Fruit fly (Drosophila melanogaster): Measurements from ENCODE around the gene CG13038.

CG13038 gene

dm6 chr3L:16334876-16335275, 7.2 kb upstream of the CG13038 start:
- TF ChIP-seq CG6792 (GFP tag; optimal IDR thresholded peaks at IDR 0.05) (no peak), Hr39 (GFP tag; optimal IDR thresholded peaks at IDR 0.05) (no peak), salr (GFP tag; optimal IDR thresholded peaks at IDR 0.05) (no peak), Met (GFP tag; optimal IDR thresholded peaks at IDR 0.05) (no peak), CG8119 (GFP tag; IDR thresholded peaks at IDR 0.05) (no peak), svp (GFP tag) (no peak), fd85E (GFP tag; optimal IDR thresholded peaks at IDR 0.05) (no peak), CG31627 (GFP tag; optimal IDR thresholded peaks at IDR 0.05) (no peak), Ets96B (tag; optimal IDR thresholded peaks at IDR 0.05) (no peak), fd59A (GFP tag; optimal IDR thresholded peaks at IDR 0.05) (no peak), eg (GFP tag; IDR thresholded peaks at IDR 0.05) (0 out of 3 replicates have a peak, but pooled peaks have one; percentile 32), Eip78C (GFP tag) (peak; percentile 41)

- TF ChIP-seq CG32006 (GFP tag; optimal IDR thresholded peaks at IDR 0.05) (no peak), fkh (GFP tag; optimal IDR thresholded peaks at IDR 0.05) (no peak), salr (GFP tag; optimal IDR thresholded peaks at IDR 0.05) (no peak), CG10669 (GFP tag; optimal IDR thresholded peaks at IDR 0.05) (no peak), CG6276 (GFP tag; optimal IDR thresholded peaks at IDR 0.05) (no peak), fd85E (GFP tag; optimal IDR thresholded peaks at IDR 0.05) (no peak), CG4318 (GFP tag; optimal IDR thresholded peaks at IDR 0.05) (no peak), CG1621 (tag; optimal IDR thresholded peaks at IDR 0.05) (no peak), CG6808 (GFP tag; optimal IDR thresholded peaks at IDR 0.05) (no peak), CG6854 (GFP tag; optimal IDR thresholded peaks at IDR 0.05) (no peak)
Observed at dm6 chr3L:16333013-16333412, 5.3 kb upstream of the CG13038 start, which contains the start of gene CG13056. Gene CG13056 (plus strand): TSS chr3L:16333313.

- TF ChIP-seq Hr4 (GFP tag; optimal IDR thresholded peaks at IDR 0.05) (no peak), CG8319 (GFP tag; optimal IDR thresholded peaks at IDR 0.05) (no peak), CG11902 (GFP tag; optimal IDR thresholded peaks at IDR 0.05) (no peak), CG6163 (GFP tag; IDR thresholded peaks at IDR 0.05) (no peak), CG10631 (GFP tag; optimal IDR thresholded peaks at IDR 0.05) (no peak), Sox15 (GFP tag; optimal IDR thresholded peaks at IDR 0.05) (no peak), achi (GFP tag; optimal IDR thresholded peaks at IDR 0.05) (no peak), lz (GFP tag; optimal IDR thresholded peaks at IDR 0.05) (no peak), dsx (GFP tag; optimal IDR thresholded peaks at IDR 0.05; ENCODE audit: poor library complexity, severe bottlenecking) (no peak), Sox102F (GFP tag; optimal IDR thresholded peaks at IDR 0.05) (no peak), CG6276 (GFP tag; optimal IDR thresholded peaks at IDR 0.05) (no peak), esn (GFP tag; optimal IDR thresholded peaks at IDR 0.05) (no peak), Hr39 (GFP tag; optimal IDR thresholded peaks at IDR 0.05) (no peak), CG4318 (GFP tag; optimal IDR thresholded peaks at IDR 0.05) (no peak), CG31627 (GFP tag; optimal IDR thresholded peaks at IDR 0.05) (no peak)
Observed at dm6 chr3L:16331633-16332032, 3.9 kb upstream of the CG13038 start, which contains the start of gene retinin. Gene retinin (plus strand): TSS chr3L:16331933.

dm6 chr3L:16330740-16331139, 3.0 kb upstream of the CG13038 start, which contains the start of gene CG33060:
Gene CG33060 (plus strand): TSS chr3L:16331040.
- TF ChIP-seq Hr39 (GFP tag; optimal IDR thresholded peaks at IDR 0.05) = no peak
- no peak for TF ChIP-seq CG11294 (GFP tag; IDR thresholded peaks at IDR 0.05)
- TF ChIP-seq Sox102F (GFP tag; optimal IDR thresholded peaks at IDR 0.05) = no peak
- no peak for TF ChIP-seq Smox (GFP tag; optimal IDR thresholded peaks at IDR 0.05)
- no peak for TF ChIP-seq Eip75B (GFP tag; optimal IDR thresholded peaks at IDR 0.05)
- no peak for TF ChIP-seq ss (GFP tag; optimal IDR thresholded peaks at IDR 0.05)
- no peak for TF ChIP-seq cyc (GFP tag; optimal IDR thresholded peaks at IDR 0.05)
- TF ChIP-seq CG3919 (GFP tag; optimal IDR thresholded peaks at IDR 0.05) = no peak
- TF ChIP-seq fkh (GFP tag; optimal IDR thresholded peaks at IDR 0.05) = no peak
- TF ChIP-seq esn (GFP tag; optimal IDR thresholded peaks at IDR 0.05) = no peak
- no peak for TF ChIP-seq Met (GFP tag; optimal IDR thresholded peaks at IDR 0.05)
- no peak for TF ChIP-seq achi (GFP tag; optimal IDR thresholded peaks at IDR 0.05)
- no peak for TF ChIP-seq CG16779 (tag; optimal IDR thresholded peaks at IDR 0.05)
- no peak for TF ChIP-seq Ets21C (GFP tag; optimal IDR thresholded peaks at IDR 0.05)

Measured in whole organism, prepupa.